Worm (Caenorhabditis elegans) whole organism, early embryonic: ENCODE results near the gene cyp-13A7.

Source experiments
- aly-1 ChIP-seq: sonication (generic microtip); optimal IDR thresholded peaks from 2 replicates; lab custom pipeline; 2016; ENCODE audit warnings: missing genetic modification characterization, missing compliant biosample characterization
- ama-1 ChIP-seq: fragments of 150-350 bp; optimal IDR thresholded peaks from 2 replicates; lab custom pipeline; 2014
- ceh-36 ChIP-seq: sonication (generic microtip); optimal IDR thresholded peaks from 2 replicates; lab custom pipeline; 2016; ENCODE audit warnings: missing genetic modification characterization, inconsistent platforms, missing compliant biosample characterization
- ets-7 ChIP-seq: sonication (generic microtip); optimal IDR thresholded peaks from 2 replicates; lab custom pipeline; 2016; ENCODE audit warnings: missing genotype, missing genetic modification characterization, missing compliant biosample characterization
- flt-1 ChIP-seq: fragments of 200-800 bp; sonication (Bioruptor generic); IDR thresholded peaks from 2 replicates; pipeline ENCODE4 v1.3.6; 2022; ENCODE audit warnings: missing genetic modification characterization, missing compliant biosample characterization
- hmbx-1 ChIP-seq: sonication (generic microtip); optimal IDR thresholded peaks from 2 replicates; lab custom pipeline; 2016; ENCODE audit warnings: mild to moderate bottlenecking, missing genetic modification characterization, missing compliant biosample characterization
- hnd-1 ChIP-seq: sonication (generic microtip); optimal IDR thresholded peaks from 2 replicates; lab custom pipeline; 2016; ENCODE audit warnings: missing genetic modification characterization, missing compliant biosample characterization
- pes-1 ChIP-seq: fragments of 200-800 bp; sonication (Bioruptor generic); IDR thresholded peaks from 2 replicates; pipeline ENCODE4 v1.3.6; 2022; ENCODE audit warnings: missing genetic modification reagents, missing genetic modification characterization, missing compliant biosample characterization
- scrt-1 ChIP-seq: fragments of 200-800 bp; sonication (Bioruptor generic); IDR thresholded peaks from 2 replicates; pipeline ENCODE4 v1.3.6; 2022; ENCODE audit warnings: missing genetic modification characterization, missing compliant biosample characterization
- sea-1 ChIP-seq: fragments of 200-800 bp; sonication (Bioruptor generic); conservative IDR thresholded peaks from 2 replicates; pipeline ENCODE4 v1.3.6; 2022; ENCODE audit warnings: missing genetic modification characterization, missing compliant biosample characterization
- tbx-11 ChIP-seq: fragments of 200-800 bp; sonication (Bioruptor generic); IDR thresholded peaks from 2 replicates; pipeline ENCODE4 v1.3.6; 2022; ENCODE audit warnings: missing genetic modification characterization, missing compliant biosample characterization
- tbx-37 ChIP-seq: fragments of 200-800 bp; sonication (Bioruptor generic); conservative IDR thresholded peaks from 2 replicates; pipeline ENCODE4 v1.3.6; 2022; ENCODE audit warnings: missing genetic modification reagents, missing genetic modification characterization, missing compliant biosample characterization
- tra-4 ChIP-seq: sonication (generic microtip); optimal IDR thresholded peaks from 2 replicates; lab custom pipeline; 2017; ENCODE audit warnings: missing genetic modification characterization, missing compliant biosample characterization

ce11 chrII:9841985-9842505 lies 38.6 kb downstream of the cyp-13A7 start, which contains the start of gene rnh-1.2:
- TF ChIP-seq ama-1: no peak
- no peak for TF ChIP-seq aly-1 (tag; lab: Kevin White, UChicago)
- TF ChIP-seq tra-4 (tag; lab: Kevin White, UChicago): no peak
- no peak for TF ChIP-seq tbx-11 (GFP tag; lab: Robert Waterston, UW)
- TF ChIP-seq scrt-1: no peak
- TF ChIP-seq ets-7: no peak
- no peak for TF ChIP-seq tbx-37 (GFP tag; lab: Robert Waterston, UW)
- no peak for TF ChIP-seq ceh-36
- TF ChIP-seq pes-1 (GFP tag; lab: Robert Waterston, UW): no peak
- no peak for TF ChIP-seq sea-1 (GFP tag; lab: Robert Waterston, UW)
- no peak for TF ChIP-seq hmbx-1 (tag; lab: Kevin White, UChicago)
- no peak for TF ChIP-seq hnd-1 (tag; lab: Kevin White, UChicago)
- TF ChIP-seq flt-1: no peak
